Worm (Caenorhabditis elegans): ENCODE data around the gene dmsr-9.

The dmsr-9 gene

DNA sequence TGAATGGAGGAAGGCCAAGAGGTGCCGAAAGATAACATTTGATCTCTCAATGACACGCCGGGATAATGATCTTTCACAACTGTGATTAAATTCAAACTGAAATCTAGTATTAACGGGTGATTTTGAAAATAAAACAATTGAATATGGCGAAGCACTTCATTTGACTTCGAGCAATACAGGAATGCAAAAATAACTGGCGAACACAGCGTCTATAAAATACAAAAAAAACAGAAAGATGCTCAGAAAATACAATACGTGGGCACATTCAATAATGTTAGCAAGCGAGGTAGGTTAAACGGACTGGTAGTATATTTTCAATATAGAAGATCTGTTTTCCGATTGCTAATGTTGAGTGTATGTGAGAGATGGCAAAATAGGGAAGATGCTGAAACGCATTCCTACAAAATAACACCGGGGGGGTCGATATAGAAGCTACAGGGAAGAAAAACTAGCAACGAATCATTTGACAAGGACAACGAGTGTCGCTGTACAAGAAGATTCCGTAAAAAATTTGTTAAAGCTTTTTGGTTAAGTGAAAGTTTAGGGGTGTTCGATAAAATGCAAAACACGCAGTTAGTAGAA is 16.3 kb downstream of the dmsr-9 start:
- TF ChIP-seq F49E8.2 (tag; optimal IDR thresholded peaks at IDR 0.05; ENCODE audit: borderline replicate concordance): peak; percentile 21
- peak; percentile 61 for TF ChIP-seq unc-130 (GFP tag; optimal IDR thresholded peaks at IDR 0.05)
- 0 out of 2 replicates have a peak, but pooled peaks have one; percentile 19 for TF ChIP-seq lin-38 (GFP tag; IDR thresholded peaks at IDR 0.05)
- 0 out of 2 replicates have a peak, but pooled peaks have one; percentile 16 for TF ChIP-seq pha-4 (GFP tag; IDR thresholded peaks at IDR 0.05)
- TF ChIP-seq pha-4 (tag; optimal IDR thresholded peaks at IDR 0.05): no peak
- 0 out of 2 replicates have a peak, but pooled peaks have one; percentile 40 for TF ChIP-seq dmd-8 (GFP tag; IDR thresholded peaks at IDR 0.05)
- TF ChIP-seq madf-5 (GFP tag; IDR thresholded peaks at IDR 0.05): peak in 1 of 2 experiments; percentile 35; a peak in 1 of 4 replicates
- TF ChIP-seq nhr-102 (tag; optimal IDR thresholded peaks at IDR 0.05): no peak
- TF ChIP-seq zfp-3 (GFP tag; conservative IDR thresholded peaks at IDR 0.05): no peak
- TF ChIP-seq unc-62 (GFP tag; optimal IDR thresholded peaks at IDR 0.05 in 1 of 2): peak in 1 of 2 experiments; percentile 63
- no peak for TF ChIP-seq unc-62 (tag; optimal IDR thresholded peaks at IDR 0.05)
- TF ChIP-seq lin-29 (GFP tag; IDR thresholded peaks at IDR 0.05): no peak

DNA sequence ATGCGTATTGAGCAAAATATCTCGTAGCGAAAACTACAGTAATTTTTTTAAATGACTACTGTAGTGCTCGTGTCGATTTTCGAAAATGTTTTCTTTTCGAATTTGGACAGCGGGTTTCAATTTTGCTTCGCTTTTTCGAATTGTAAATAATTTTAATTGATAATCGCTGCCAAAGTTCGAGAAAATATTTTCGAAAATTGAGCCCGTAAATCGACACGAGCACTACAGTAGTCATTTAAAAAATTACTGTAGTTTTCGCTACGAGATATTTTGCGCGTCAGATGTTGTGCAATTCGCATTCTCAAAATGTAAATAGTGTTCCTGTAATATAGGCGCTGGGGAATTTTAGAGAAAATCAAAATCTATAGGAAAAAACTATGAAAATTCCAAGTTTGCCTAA is 17.2 kb downstream of the dmsr-9 start:
- TF ChIP-seq unc-130 (GFP tag; optimal IDR thresholded peaks at IDR 0.05) (no peak), rbr-2 (tag; optimal IDR thresholded peaks at IDR 0.05) (no peak), nhr-41 (GFP tag; IDR thresholded peaks at IDR 0.05) (no peak), fkh-10 (GFP tag; optimal IDR thresholded peaks at IDR 0.05) (no peak), nhr-25 (tag; optimal IDR thresholded peaks at IDR 0.05; ENCODE audit: borderline replicate concordance, insufficient read depth) (no peak), pha-4 (GFP tag; IDR thresholded peaks at IDR 0.05) (no peak), pha-4 (tag; optimal IDR thresholded peaks at IDR 0.05) (no peak), ztf-11 (tag; optimal IDR thresholded peaks at IDR 0.05) (no peak), nhr-77 (tag; optimal IDR thresholded peaks at IDR 0.05) (no peak), attf-4 (tag; optimal IDR thresholded peaks at IDR 0.05) (no peak), T26A8.4 (GFP tag; IDR thresholded peaks at IDR 0.05) (no peak), zip-2 (tag; optimal IDR thresholded peaks at IDR 0.05) (no peak), D1046.2 (GFP tag; IDR thresholded peaks at IDR 0.05) (no peak), Y105C5A.15 (GFP tag; IDR thresholded peaks at IDR 0.05) (no peak), aha-1 (tag) (no peak), F49E8.2 (tag; optimal IDR thresholded peaks at IDR 0.05; ENCODE audit: borderline replicate concordance) (no peak), nhr-48 (tag; optimal IDR thresholded peaks at IDR 0.05) (no peak), zip-11 (GFP tag; IDR thresholded peaks at IDR 0.05) (no peak)

DNA sequence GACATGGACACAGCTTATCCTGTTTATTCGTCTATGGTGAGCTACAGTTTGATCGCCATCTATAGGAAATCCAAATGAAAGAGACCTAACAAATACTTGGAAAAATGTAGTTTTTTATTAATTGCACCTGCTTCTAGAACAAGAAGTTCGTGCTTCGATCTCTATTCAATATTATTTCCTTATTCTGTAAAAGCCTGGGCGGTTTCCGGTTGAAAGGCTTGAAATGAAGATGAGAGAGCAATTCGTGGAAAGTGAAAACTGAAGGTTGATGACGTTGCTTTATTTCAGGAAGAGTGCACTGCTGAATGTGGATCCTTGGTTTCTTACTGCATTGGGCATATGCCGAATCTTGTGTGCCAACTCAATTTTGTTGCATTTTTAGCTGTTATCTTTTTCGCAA is 18.8 kb downstream of the dmsr-9 start:
- TF ChIP-seq Y105C5A.15 (GFP tag; IDR thresholded peaks at IDR 0.05) (no peak), aha-1 (tag) (peak; percentile 34)

DNA sequence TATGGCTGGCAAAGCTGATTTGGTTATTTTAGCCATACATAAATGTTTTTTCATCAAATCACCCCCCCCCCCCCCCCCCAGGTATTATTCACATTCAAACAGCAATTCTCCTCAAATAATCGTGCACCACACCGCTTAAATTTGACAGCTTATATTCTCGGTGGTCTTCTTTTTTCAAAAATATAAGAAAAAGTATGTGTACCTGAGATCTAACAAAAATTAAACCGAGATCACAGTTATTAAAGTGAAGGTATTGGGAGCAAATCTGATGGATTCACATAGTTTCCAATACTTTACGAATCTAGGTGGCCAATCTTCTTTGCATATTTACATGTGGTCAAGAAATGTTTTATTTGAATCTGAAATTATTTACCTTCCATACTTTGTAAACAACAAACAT is 19.3 kb downstream of the dmsr-9 start, which contains the start of gene ZC404.15:
ZC404.15 (plus strand) TSS at position 301 of the 400 bp plus-strand sequence.
- TF ChIP-seq lsy-2 (tag; optimal IDR thresholded peaks at IDR 0.05) (no peak), saeg-2 (GFP tag; IDR thresholded peaks at IDR 0.05) (no peak), arid-1 (GFP tag; conservative IDR thresholded peaks at IDR 0.05) (no peak), aha-1 (tag) (peak; percentile 47), mep-1 (tag; optimal IDR thresholded peaks at IDR 0.05) (no peak)

DNA sequence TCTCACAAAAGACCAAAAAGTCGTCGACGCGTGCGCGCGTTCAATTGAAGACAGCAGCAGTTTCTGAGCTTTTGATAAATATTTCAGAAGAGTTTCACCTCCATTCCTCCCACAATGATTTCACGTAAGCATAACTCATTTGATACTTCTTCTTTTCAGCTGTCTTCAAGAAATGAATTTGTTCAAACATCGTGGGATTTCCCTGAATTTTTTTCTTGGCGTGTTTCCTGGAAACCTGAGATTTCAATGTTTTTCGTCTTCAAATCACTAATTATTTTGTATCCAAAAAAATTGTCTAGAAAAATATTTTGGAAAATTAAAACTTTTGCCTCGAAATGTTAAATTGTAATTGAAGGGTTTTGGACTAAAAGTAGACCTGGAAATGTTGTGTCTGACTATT is 21.0 kb downstream of the dmsr-9 start:
- TF ChIP-seq lin-39 (tag; optimal IDR thresholded peaks at IDR 0.05) (no peak), F10B5.3 (tag; optimal IDR thresholded peaks at IDR 0.05) (no peak), spr-1 (tag; optimal IDR thresholded peaks at IDR 0.05) (no peak), nhr-11 (tag; optimal IDR thresholded peaks at IDR 0.05) (no peak), tag-97 (GFP tag; IDR thresholded peaks at IDR 0.05) (no peak), nhr-48 (tag; optimal IDR thresholded peaks at IDR 0.05) (no peak), nhr-76 (tag; optimal IDR thresholded peaks at IDR 0.05) (no peak), mdt-29 (GFP tag; IDR thresholded peaks at IDR 0.05) (no peak), zip-11 (GFP tag; IDR thresholded peaks at IDR 0.05) (no peak), zfp-2 (tag; optimal IDR thresholded peaks at IDR 0.05) (no peak), daf-16 (GFP tag; optimal IDR thresholded peaks at IDR 0.05) (no peak), daf-16 (tag; optimal IDR thresholded peaks at IDR 0.05) (no peak), ceh-32 (tag; optimal IDR thresholded peaks at IDR 0.05; ENCODE audit: poor library complexity) (no peak), T20F7.1 (GFP tag; optimal IDR thresholded peaks at IDR 0.05) (no peak), unc-62 (GFP tag; optimal IDR thresholded peaks at IDR 0.05 in 1 of 2) (no peak), unc-62 (tag; optimal IDR thresholded peaks at IDR 0.05) (no peak), aly-2 (tag; optimal IDR thresholded peaks at IDR 0.05) (no peak), attf-4 (tag; optimal IDR thresholded peaks at IDR 0.05) (no peak), hif-1 (tag; optimal IDR thresholded peaks at IDR 0.05) (no peak), snpc-4 (tag; optimal IDR thresholded peaks at IDR 0.05) (no peak)

All from whole organism, L4 larva.